Fruit fly (Drosophila melanogaster) whole organism, embryonic: Measurements from ENCODE around the gene NijB.

Experiments used
- B-H2 ChIP-seq: fragments of 200-800 bp; sonication (Bioruptor generic); optimal IDR thresholded peaks from 2 replicates; lab custom pipeline; 2018; ENCODE audit warnings: missing biosample characterization, mild to moderate bottlenecking, missing genetic modification characterization
- Bdp1 ChIP-seq: fragments of 200-800 bp; sonication (Bioruptor generic); optimal IDR thresholded peaks from 3 replicates; lab custom pipeline; 2016; ENCODE audit warnings: missing biosample characterization, missing genetic modification characterization
- C15 ChIP-seq: fragments of 200-800 bp; sonication (Bioruptor generic); IDR thresholded peaks from 3 replicates; pipeline ENCODE4 v1.3.6; 2022; ENCODE audit warnings: missing biosample characterization, missing genetic modification characterization
- CG10274 ChIP-seq: fragments of 200-800 bp; sonication (Bioruptor generic); optimal IDR thresholded peaks from 3 replicates; lab custom pipeline; 2017; ENCODE audit warnings: missing biosample characterization, mild to moderate bottlenecking, missing genetic modification characterization
- CG11247 ChIP-seq: fragments of 200-800 bp; sonication (Bioruptor generic); IDR thresholded peaks from 2 replicates; pipeline ENCODE4 v1.3.6; 2022; ENCODE audit warnings: missing biosample characterization, missing genetic modification characterization
- CG11398 ChIP-seq: fragments of 200-800 bp; sonication (Bioruptor generic); optimal IDR thresholded peaks from 2 replicates; lab custom pipeline; 2016; ENCODE audit warnings: missing biosample characterization, missing genetic modification characterization
- CG11560 ChIP-seq: fragments of 200-800 bp; sonication (Bioruptor generic); IDR thresholded peaks from 3 replicates; pipeline ENCODE4 v1.3.6; 2022; ENCODE audit warnings: missing biosample characterization, missing genetic modification characterization
- CG11695 ChIP-seq: fragments of 200-800 bp; sonication (Bioruptor generic); IDR thresholded peaks from 3 replicates; pipeline ENCODE4 v1.3.6; 2022; ENCODE audit warnings: missing biosample characterization, missing genetic modification characterization
- CG12236 ChIP-seq: fragments of 200-800 bp; sonication (Bioruptor generic); optimal IDR thresholded peaks from 2 replicates; lab custom pipeline; 2016; ENCODE audit warnings: missing biosample characterization, missing genetic modification characterization
- CG14710 ChIP-seq: fragments of 200-800 bp; sonication (Bioruptor generic); optimal IDR thresholded peaks from 3 replicates; lab custom pipeline; 2019; ENCODE audit warnings: missing biosample characterization, mild to moderate bottlenecking, missing genetic modification characterization, moderate library complexity
- CG15514 ChIP-seq: fragments of 200-800 bp; sonication (Bioruptor generic); optimal IDR thresholded peaks from 3 replicates; lab custom pipeline; 2017; ENCODE audit warnings: missing biosample characterization, missing genetic modification characterization, mild to moderate bottlenecking, moderate library complexity, missing genetic modification reagents
- CG18599 ChIP-seq: fragments of 200-800 bp; sonication (Bioruptor generic); optimal IDR thresholded peaks from 3 replicates; lab custom pipeline; 2017; ENCODE audit warnings: missing biosample characterization, missing genetic modification characterization, mild to moderate bottlenecking, moderate library complexity, missing genetic modification reagents
- CG2199 ChIP-seq: fragments of 200-800 bp; sonication (Bioruptor generic); IDR thresholded peaks from 3 replicates; pipeline ENCODE4 v1.3.6; 2022; ENCODE audit warnings: missing biosample characterization, missing genetic modification characterization
- CG30020 ChIP-seq: fragments of 200-800 bp; optimal IDR thresholded peaks from 2 replicates; lab custom pipeline; 2019; ENCODE audit warnings: missing biosample characterization, mild to moderate bottlenecking, missing genetic modification characterization, moderate library complexity
- CG31365 ChIP-seq: fragments of 200-800 bp; sonication (Bioruptor generic); optimal IDR thresholded peaks from 2 replicates; lab custom pipeline; 2018; ENCODE audit warnings: missing biosample characterization, mild to moderate bottlenecking, missing genetic modification characterization
- CG32532 ChIP-seq: fragments of 200-800 bp; sonication (Bioruptor generic); IDR thresholded peaks from 2 replicates; pipeline ENCODE4 v1.3.6; 2022; ENCODE audit warnings: missing biosample characterization, missing genetic modification characterization
- CG34376 ChIP-seq: fragments of 200-800 bp; sonication (Bioruptor generic); optimal IDR thresholded peaks from 2 replicates; lab custom pipeline; 2018; ENCODE audit warnings: missing biosample characterization, mild to moderate bottlenecking, missing genetic modification characterization
- CG6254 ChIP-seq: fragments of 200-800 bp; sonication (Bioruptor generic); optimal IDR thresholded peaks from 3 replicates; lab custom pipeline; 2017; ENCODE audit warnings: mild to moderate bottlenecking, missing biosample characterization, missing genetic modification reagents, missing genetic modification characterization
- CG6791 ChIP-seq: fragments of 200-800 bp; sonication (Bioruptor generic); IDR thresholded peaks from 3 replicates; pipeline ENCODE4 v1.3.6; 2022; ENCODE audit warnings: missing biosample characterization, missing genetic modification characterization; ENCODE audit not compliant: partially characterized antibody
- CG6813 ChIP-seq: fragments of 200-800 bp; sonication (Bioruptor generic); optimal IDR thresholded peaks from 2 replicates; lab custom pipeline; 2017; ENCODE audit warnings: missing biosample characterization, missing genetic modification characterization, mild to moderate bottlenecking, moderate library complexity, missing genetic modification reagents
- CG7786 ChIP-seq: fragments of 200-800 bp; sonication (Bioruptor generic); optimal IDR thresholded peaks from 2 replicates; lab custom pipeline; 2016; ENCODE audit warnings: missing biosample characterization, missing genetic modification characterization
- CG8089 ChIP-seq: fragments of 200-800 bp; sonication (Bioruptor generic); optimal IDR thresholded peaks from 3 replicates; lab custom pipeline; 2016; ENCODE audit warnings: missing biosample characterization, missing genetic modification characterization
- CG8478 ChIP-seq: fragments of >200 bp; optimal IDR thresholded peaks from 2 replicates; lab custom pipeline; 2018
- CG9437 ChIP-seq: fragments of 200-800 bp; sonication (Bioruptor generic); optimal IDR thresholded peaks from 2 replicates; lab custom pipeline; 2018; ENCODE audit warnings: missing biosample characterization, mild to moderate bottlenecking, missing genetic modification characterization
- CrebB ChIP-seq: fragments of 200-800 bp; sonication (Bioruptor generic); optimal IDR thresholded peaks from 3 replicates; lab custom pipeline; 2018; ENCODE audit warnings: missing biosample characterization, mild to moderate bottlenecking, missing genetic modification characterization
- D19A ChIP-seq: fragments of 200-800 bp; optimal IDR thresholded peaks from 3 replicates; lab custom pipeline; 2019; ENCODE audit warnings: missing biosample characterization, mild to moderate bottlenecking, missing genetic modification characterization, moderate library complexity
- Deaf1 ChIP-seq: fragments of 200-800 bp; optimal IDR thresholded peaks from 3 replicates; lab custom pipeline; 2019; ENCODE audit warnings: missing biosample characterization, mild to moderate bottlenecking, missing genetic modification characterization, moderate library complexity
- Doc2 ChIP-seq: fragments of 200-800 bp; sonication (Bioruptor generic); IDR thresholded peaks from 2 replicates; pipeline ENCODE4 v1.3.6; 2022; ENCODE audit warnings: missing biosample characterization, missing genetic modification characterization
- Elba2 ChIP-seq: fragments of 200-800 bp; sonication (Bioruptor generic); optimal IDR thresholded peaks from 3 replicates; lab custom pipeline; 2016; ENCODE audit warnings: missing biosample characterization, missing genetic modification characterization
- Fer2 ChIP-seq: fragments of 200-800 bp; sonication (Bioruptor generic); optimal IDR thresholded peaks from 2 replicates; lab custom pipeline; 2018; ENCODE audit warnings: missing biosample characterization, mild to moderate bottlenecking, missing genetic modification characterization, moderate library complexity
- HLH3B ChIP-seq: fragments of 200-800 bp; sonication (Bioruptor generic); IDR thresholded peaks from 2 replicates; pipeline ENCODE4 v1.3.6; 2022; ENCODE audit warnings: missing biosample characterization, missing genetic modification characterization
- Hmx ChIP-seq: fragments of 200-800 bp; sonication (Bioruptor generic); optimal IDR thresholded peaks from 2 replicates; lab custom pipeline; 2016; ENCODE audit warnings: missing biosample characterization, missing genetic modification characterization
- Jarid2 ChIP-seq: fragments of 200-800 bp; sonication (Bioruptor generic); optimal IDR thresholded peaks from 3 replicates; lab custom pipeline; 2017; ENCODE audit warnings: mild to moderate bottlenecking, missing biosample characterization, missing genetic modification reagents, missing genetic modification characterization
- NfI ChIP-seq: fragments of 200-800 bp; sonication (Bioruptor generic); optimal IDR thresholded peaks from 3 replicates; lab custom pipeline; 2018; ENCODE audit warnings: missing biosample characterization, mild to moderate bottlenecking, missing genetic modification characterization, moderate library complexity
- Rx ChIP-seq: fragments of 200-800 bp; sonication (Bioruptor generic); IDR thresholded peaks from 2 replicates; pipeline ENCODE4 v1.3.6; 2022; ENCODE audit warnings: missing biosample characterization, missing genetic modification characterization
- Sox100B ChIP-seq: fragments of 200-800 bp; sonication (Bioruptor generic); optimal IDR thresholded peaks from 3 replicates; lab custom pipeline; 2018; ENCODE audit warnings: missing biosample characterization, mild to moderate bottlenecking, missing genetic modification characterization
- ase ChIP-seq: fragments of 200-800 bp; sonication (Bioruptor generic); IDR thresholded peaks from 3 replicates; pipeline ENCODE4 v1.3.6; 2022; ENCODE audit warnings: missing biosample characterization, missing genetic modification characterization
- chn ChIP-seq: fragments of 200-800 bp; sonication (Bioruptor generic); optimal IDR thresholded peaks from 2 replicates; lab custom pipeline; 2016; ENCODE audit warnings: missing biosample characterization, missing genetic modification characterization
- dati ChIP-seq: fragments of 200-800 bp; sonication (Bioruptor generic); IDR thresholded peaks from 2 replicates; pipeline ENCODE4 v1.3.6; 2022; ENCODE audit warnings: missing biosample characterization, missing genetic modification characterization
- dmrt11E ChIP-seq: fragments of 200-800 bp; sonication (Bioruptor generic); optimal IDR thresholded peaks from 3 replicates; lab custom pipeline; 2018; ENCODE audit warnings: missing biosample characterization, mild to moderate bottlenecking, missing genetic modification characterization, moderate library complexity
- ftz-f1 ChIP-seq: fragments of 200-800 bp; sonication (Bioruptor generic); optimal IDR thresholded peaks from 2 replicates; lab custom pipeline; 2016; ENCODE audit warnings: missing biosample characterization, missing genetic modification characterization
- klu ChIP-seq: fragments of 200-800 bp; sonication (Bioruptor generic); IDR thresholded peaks from 2 replicates; pipeline ENCODE4 v1.3.6; 2022; ENCODE audit warnings: missing biosample characterization, missing genetic modification characterization
- kni ChIP-seq: fragments of 200-800 bp; sonication (Bioruptor generic); optimal IDR thresholded peaks from 3 replicates; lab custom pipeline; 2017; ENCODE audit warnings: mild to moderate bottlenecking, missing biosample characterization, missing genetic modification reagents, missing genetic modification characterization
- lola ChIP-seq, 3 experiments: fragments of >200 bp in 2 of 3; fragments of 200-800 bp in 1 of 3; sonication (Bioruptor generic) in 1 of 3; optimal IDR thresholded peaks; 2 replicates each; lab custom pipeline; 2017 to 2019; ENCODE audit warnings: missing biosample characterization in 3 of 3, missing genetic modification characterization in 3 of 3, mild to moderate bottlenecking in 1 of 3, moderate library complexity in 1 of 3
- maf-S ChIP-seq: fragments of 200-800 bp; sonication (Bioruptor generic); optimal IDR thresholded peaks from 2 replicates; lab custom pipeline; 2016; ENCODE audit warnings: missing biosample characterization, missing genetic modification characterization
- mam ChIP-seq: fragments of 200-800 bp; sonication (Bioruptor generic); optimal IDR thresholded peaks from 3 replicates; lab custom pipeline; 2016; ENCODE audit warnings: missing biosample characterization, missing genetic modification characterization
- odd ChIP-seq: fragments of 200-800 bp; sonication (Bioruptor generic); optimal IDR thresholded peaks from 2 replicates; lab custom pipeline; 2017; ENCODE audit warnings: missing biosample characterization, mild to moderate bottlenecking, missing genetic modification characterization
- pita ChIP-seq: fragments of 200-800 bp; sonication (Bioruptor generic); optimal IDR thresholded peaks from 2 replicates; lab custom pipeline; 2017; ENCODE audit warnings: missing biosample characterization, mild to moderate bottlenecking, missing genetic modification characterization
- pzg ChIP-seq: fragments of 200-800 bp; sonication (Bioruptor generic); optimal IDR thresholded peaks from 3 replicates; lab custom pipeline; 2018; ENCODE audit warnings: missing biosample characterization, mild to moderate bottlenecking, missing genetic modification characterization, moderate library complexity
- scrt ChIP-seq: fragments of 200-800 bp; sonication (Bioruptor generic); optimal IDR thresholded peaks from 2 replicates; lab custom pipeline; 2018; ENCODE audit warnings: missing biosample characterization, mild to moderate bottlenecking, missing genetic modification characterization, moderate library complexity
- unpg ChIP-seq: fragments of 200-800 bp; sonication (Bioruptor generic); optimal IDR thresholded peaks from 3 replicates; lab custom pipeline; 2018; ENCODE audit warnings: missing biosample characterization, mild to moderate bottlenecking, missing genetic modification characterization, moderate library complexity
- zfh2 ChIP-seq: fragments of 200-800 bp; sonication (Bioruptor generic); optimal IDR thresholded peaks from 2 replicates; lab custom pipeline; 2016; ENCODE audit warnings: missing biosample characterization, missing genetic modification characterization

Gene NijB

dm6 chr3L:18901411-18901810, 9.2 kb downstream of the NijB start, which contains the start of the genes arx and CG6843 (continued):
- TF ChIP-seq CG18599 (GFP tag; lab: Kevin White, UChicago) (no peak), CG9437 (GFP tag; lab: Kevin White, UChicago) (no peak), CG7786 (GFP tag; lab: Kevin White, UChicago) (no peak), mam (no peak), Jarid2 (GFP tag; lab: Kevin White, UChicago) (no peak), D19A (tag; lab: Kevin White, UChicago) (no peak), Deaf1 (no peak), HLH3B (no peak), B-H2 (GFP tag; lab: Kevin White, UChicago) (peak; percentile 56), CG15514 (peak; percentile 51), dmrt11E (no peak), Sox100B (GFP tag; lab: Kevin White, UChicago) (no peak), odd (GFP tag; lab: Kevin White, UChicago) (no peak), Bdp1 (no peak), CG11247 (GFP tag; lab: Robert Waterston, UW) (no peak), pita (no peak), CG11695 (no peak), CrebB (tag; lab: Kevin White, UChicago) (no peak), CG6791 (peak; percentile 93), CG32532 (GFP tag; lab: Robert Waterston, UW) (no peak), CG8089 (GFP tag; lab: Kevin White, UChicago) (no peak), CG2199 (GFP tag; lab: Robert Waterston, UW) (peak; percentile 13; the same call in 1 of the 3 replicates), scrt (GFP tag; lab: Kevin White, UChicago) (no peak), lola (GFP tag; optimal IDR thresholded peaks at IDR 0.05; lab: Kevin White, UChicago) (no peak), kni (GFP tag; lab: Kevin White, UChicago) (no peak), Doc2 (GFP tag; lab: Robert Waterston, UW) (no peak), CG12236 (GFP tag; lab: Kevin White, UChicago) (no peak), CG34376 (GFP tag; lab: Kevin White, UChicago) (no peak), CG11398 (no peak), NfI (GFP tag; lab: Kevin White, UChicago) (no peak), CG8478 (lab: Kevin White, UChicago) (no peak), CG10274 (no peak), Fer2 (no peak), ftz-f1 (GFP tag; lab: Kevin White, UChicago) (no peak), Hmx (no peak), dati (GFP tag; lab: Robert Waterston, UW) (no peak), CG6254 (GFP tag; lab: Kevin White, UChicago) (no peak), maf-S (no peak), ase (GFP tag; lab: Robert Waterston, UW) (no peak), CG11560 (tag; lab: Robert Waterston, UW) (no peak), pzg (GFP tag; lab: Kevin White, UChicago) (peak; percentile 84), CG6813 (GFP tag; lab: Kevin White, UChicago) (no peak), CG30020 (tag; lab: Kevin White, UChicago) (peak; percentile 53), zfh2 (GFP tag; lab: Kevin White, UChicago) (no peak), C15 (no peak), unpg (GFP tag; lab: Kevin White, UChicago) (no peak), CG14710 (tag; lab: Kevin White, UChicago) (peak; percentile 47), Elba2 (GFP tag; lab: Kevin White, UChicago) (no peak), CG31365 (tag; lab: Kevin White, UChicago) (no peak), Rx (GFP tag; lab: Robert Waterston, UW) (no peak), klu (no peak), chn (GFP tag; lab: Kevin White, UChicago) (no peak)
